Worm (Caenorhabditis elegans) whole organism, L4 larva: Measurements from ENCODE around the gene C07G1.7.

Experiments used
- ama-1 ChIP-seq: fragments of 150-350 bp; optimal IDR thresholded peaks from 2 replicates; lab custom pipeline; 2014; ENCODE audit warnings: inconsistent platforms, mixed read lengths
- snpc-1.2 ChIP-seq: fragments of 200-800 bp; sonication (Bioruptor generic); IDR thresholded peaks from 2 replicates; pipeline ENCODE4 v1.3.6; 2022; ENCODE audit warnings: missing genetic modification reagents, missing genetic modification characterization, missing compliant biosample characterization

ce11 chrIV:8232428-8232827, 20.8 kb upstream of the C07G1.7 start:
- TF ChIP-seq ama-1 (lab: Kevin White, UChicago) (no peak), snpc-1.2 (GFP tag; lab: Robert Waterston, UW) (no peak)
